Worm (Caenorhabditis elegans): Measurements from ENCODE around the gene Y6G8.14.

- no peak for TF ChIP-seq B0336.3 (GFP tag; IDR thresholded peaks at IDR 0.05)
- no peak for TF ChIP-seq lin-35 (GFP tag; optimal IDR thresholded peaks at IDR 0.05)
- no peak for TF ChIP-seq nfya-1 (tag; optimal IDR thresholded peaks at IDR 0.05; ENCODE audit: borderline replicate concordance, insufficient read depth)
- no peak for TF ChIP-seq D2030.7 (GFP tag; IDR thresholded peaks at IDR 0.05)
Observed at ce11 chrV:17607797-17608196, 6.4 kb downstream of the Y6G8.14 start, which contains the start of gene srz-91.
